Worm (Caenorhabditis elegans) whole organism, L4 larva: ENCODE measurements around the gene C29H12.2.

Experiments
- F26F4.8 ChIP-seq: fragments of 200-800 bp; sonication (Bioruptor generic); conservative IDR thresholded peaks from 2 replicates; pipeline ENCODE4 v1.3.6; 2022; ENCODE audit warnings: missing genetic modification characterization, missing compliant biosample characterization
- F37D6.2 ChIP-seq: sonication (generic microtip); optimal IDR thresholded peaks from 2 replicates; lab custom pipeline; 2016; ENCODE audit warnings: mild to moderate bottlenecking, missing genetic modification characterization, missing compliant biosample characterization
- F44E2.7 ChIP-seq: fragments of 200-800 bp; sonication (Bioruptor generic); IDR thresholded peaks from 2 replicates; pipeline ENCODE4 v2.1.2; 2022; ENCODE audit warnings: missing genetic modification characterization, missing compliant biosample characterization
- F49E8.2 ChIP-seq: sonication (generic microtip); optimal IDR thresholded peaks from 2 replicates; lab custom pipeline; 2016; ENCODE audit warnings: missing compliant biosample characterization, mild to moderate bottlenecking, missing genetic modification characterization, borderline replicate concordance
- R02D3.7 ChIP-seq: fragments of 150-350 bp; sonication (generic microtip); optimal IDR thresholded peaks from 3 replicates; lab custom pipeline; 2014; ENCODE audit warnings: missing biosample characterization, missing genetic modification characterization
- T26A8.4 ChIP-seq: fragments of 200-800 bp; sonication (Bioruptor generic); IDR thresholded peaks from 2 replicates; pipeline ENCODE4 v1.3.6; 2022; ENCODE audit warnings: missing genetic modification characterization, missing compliant biosample characterization
- Y105C5A.15 ChIP-seq: fragments of 200-800 bp; sonication (Bioruptor generic); IDR thresholded peaks from 2 replicates; pipeline ENCODE4 v1.3.6; 2022; ENCODE audit warnings: missing genetic modification characterization, missing compliant biosample characterization
- Y5F2A.4 ChIP-seq: fragments of 200-800 bp; sonication (Bioruptor generic); optimal IDR thresholded peaks from 2 replicates; lab custom pipeline; 2018; ENCODE audit warnings: mild to moderate bottlenecking, missing genetic modification characterization, missing compliant biosample characterization
- Y75B8A.6 ChIP-seq: fragments of 200-800 bp; sonication (Bioruptor generic); IDR thresholded peaks from 2 replicates; pipeline ENCODE4 v1.3.6; 2022; ENCODE audit warnings: missing genetic modification reagents, missing genetic modification characterization, missing compliant biosample characterization
- ZK337.2 ChIP-seq: fragments of 200-800 bp; sonication (Bioruptor generic); IDR thresholded peaks from 2 replicates; pipeline ENCODE4 v1.3.6; 2022; ENCODE audit warnings: missing genetic modification reagents, missing genetic modification characterization, missing compliant biosample characterization
- aha-1 ChIP-seq: fragments of 150-350 bp; peaks from one replicate; lab custom pipeline; 2014; ENCODE audit warnings: missing biosample characterization, missing genetic modification characterization
- ama-1 ChIP-seq: fragments of 150-350 bp; optimal IDR thresholded peaks from 2 replicates; lab custom pipeline; 2014; ENCODE audit warnings: inconsistent platforms, mixed read lengths
- attf-4 ChIP-seq: sonication (generic microtip); optimal IDR thresholded peaks from 3 replicates; lab custom pipeline; 2017; ENCODE audit warnings: missing biosample characterization, missing genetic modification characterization
- ceh-82 ChIP-seq: sonication (generic microtip); optimal IDR thresholded peaks from 2 replicates; lab custom pipeline; 2017; ENCODE audit warnings: missing biosample characterization, missing genetic modification characterization
- daf-19 ChIP-seq: fragments of 200-800 bp; sonication (Bioruptor generic); conservative IDR thresholded peaks from 2 replicates; pipeline ENCODE4 v1.3.6; 2022; ENCODE audit warnings: missing genetic modification characterization, missing compliant biosample characterization
- daf-8 ChIP-seq: fragments of 200-800 bp; sonication (Bioruptor generic); IDR thresholded peaks from 2 replicates; pipeline ENCODE4 v1.3.6; 2022; ENCODE audit warnings: missing genetic modification characterization, missing compliant biosample characterization
- fkh-10 ChIP-seq: fragments of 150-350 bp; optimal IDR thresholded peaks from 2 replicates; lab custom pipeline; 2014; ENCODE audit warnings: missing biosample characterization, missing genetic modification reagents, missing genetic modification characterization
- hif-1 ChIP-seq, 2 experiments: sonication (generic microtip); optimal IDR thresholded peaks; 2 replicates each; lab custom pipeline; 2016 to 2017; ENCODE audit warnings: missing compliant biosample characterization in 2 of 2, missing genetic modification characterization in 2 of 2, missing genetic modification reagents in 2 of 2, missing genotype in 2 of 2, mild to moderate bottlenecking in 1 of 2
- lim-7 ChIP-seq: fragments of 200-800 bp; sonication (Bioruptor generic); IDR thresholded peaks from 2 replicates; pipeline ENCODE4 v1.3.6; 2022; ENCODE audit warnings: missing genetic modification characterization, missing compliant biosample characterization
- lin-13 ChIP-seq: fragments of 150-350 bp; optimal IDR thresholded peaks from 2 replicates; lab custom pipeline; 2014; ENCODE audit warnings: missing biosample characterization, missing genetic modification reagents, missing genetic modification characterization
- lin-29 ChIP-seq: fragments of 200-800 bp; sonication (Bioruptor generic); IDR thresholded peaks from 2 replicates; pipeline ENCODE4 v1.3.6; 2022; ENCODE audit warnings: missing genetic modification reagents, missing genetic modification characterization, missing compliant biosample characterization
- madf-5 ChIP-seq, 2 experiments: fragments of 200-800 bp; sonication (Bioruptor generic); IDR thresholded peaks; 2 replicates each; pipeline ENCODE4 v1.3.6; 2022; ENCODE audit warnings: missing compliant biosample characterization in 2 of 2, missing genetic modification characterization in 2 of 2
- mxl-2 ChIP-seq: fragments of 200-800 bp; sonication (Bioruptor generic); conservative IDR thresholded peaks from 2 replicates; pipeline ENCODE4 v1.3.6; 2022; ENCODE audit warnings: missing genetic modification reagents, missing genetic modification characterization, missing compliant biosample characterization
- nhr-102 ChIP-seq: sonication (generic microtip); optimal IDR thresholded peaks from 2 replicates; lab custom pipeline; 2016; ENCODE audit warnings: mild to moderate bottlenecking, missing genetic modification characterization, moderate library complexity, missing compliant biosample characterization
- nhr-237 ChIP-seq: sonication (generic microtip); optimal IDR thresholded peaks from 2 replicates; lab custom pipeline; 2017; ENCODE audit warnings: missing biosample characterization, missing genetic modification characterization
- nhr-48 ChIP-seq: sonication (generic microtip); optimal IDR thresholded peaks from 2 replicates; lab custom pipeline; 2016; ENCODE audit warnings: mild to moderate bottlenecking, missing genetic modification characterization, missing compliant biosample characterization
- nhr-76 ChIP-seq: fragments of 150-350 bp; optimal IDR thresholded peaks from 2 replicates; lab custom pipeline; 2014; ENCODE audit warnings: missing biosample characterization, missing genetic modification characterization
- pha-4 ChIP-seq, 2 experiments: fragments of 150-350 bp in 1 of 2; fragments of 200-800 bp in 1 of 2; sonication (Bioruptor generic) in 1 of 2; IDR thresholded peaks in 1 of 2; optimal IDR thresholded peaks in 1 of 2; 2 replicates each; pipeline versions ENCODE4 v1.3.6 to Lab custom; 2014 to 2022; ENCODE audit warnings: missing genetic modification characterization in 2 of 2, missing genetic modification reagents in 2 of 2, missing biosample characterization in 1 of 2, missing compliant biosample characterization in 1 of 2
- rbr-2 ChIP-seq: sonication (generic microtip); optimal IDR thresholded peaks from 2 replicates; lab custom pipeline; 2016; ENCODE audit warnings: missing genotype, missing genetic modification characterization, missing compliant biosample characterization
- snpc-4 ChIP-seq: fragments of 150-350 bp; optimal IDR thresholded peaks from 2 replicates; lab custom pipeline; 2014; ENCODE audit warnings: missing biosample characterization, missing genetic modification characterization
- spr-3 ChIP-seq: fragments of 200-800 bp; sonication (Bioruptor generic); optimal IDR thresholded peaks from 2 replicates; lab custom pipeline; 2018; ENCODE audit warnings: mild to moderate bottlenecking, missing genetic modification characterization, missing compliant biosample characterization
- unc-130 ChIP-seq: sonication (generic microtip); optimal IDR thresholded peaks from 2 replicates; lab custom pipeline; 2016; ENCODE audit warnings: missing genetic modification reagents, missing genetic modification characterization, missing compliant biosample characterization
- unc-62 ChIP-seq, 3 experiments: fragments of 150-350 bp in 1 of 3; sonication (generic microtip); optimal IDR thresholded peaks in 2 of 3; peaks in 1 of 3; 1 replicate in 1 of 3; 2 replicates in 2 of 3; lab custom pipeline; 2014 to 2017; ENCODE audit warnings: missing biosample characterization in 3 of 3, missing genetic modification characterization in 3 of 3, missing genetic modification reagents in 3 of 3, missing genotype in 1 of 3
- zfp-2 ChIP-seq: sonication (generic microtip); optimal IDR thresholded peaks from 2 replicates; lab custom pipeline; 2016; ENCODE audit warnings: mild to moderate bottlenecking, missing genetic modification characterization, missing compliant biosample characterization
- zip-11 ChIP-seq: fragments of 200-800 bp; sonication (Bioruptor generic); IDR thresholded peaks from 2 replicates; pipeline ENCODE4 v1.3.6; 2022; ENCODE audit warnings: missing genetic modification characterization, missing compliant biosample characterization
- ztf-11 ChIP-seq: fragments of 150-350 bp; optimal IDR thresholded peaks from 2 replicates; lab custom pipeline; 2014; ENCODE audit warnings: missing biosample characterization, missing genetic modification characterization

C29H12.2 gene

ce11 chrII:6101475-6101874, 22.1 kb upstream of the C29H12.2 start:
- TF ChIP-seq Y75B8A.6 (GFP tag; lab: Robert Waterston, UW) (no peak), pha-4 (GFP tag; IDR thresholded peaks at IDR 0.05; lab: Robert Waterston, UW) (no peak), pha-4 (tag; optimal IDR thresholded peaks at IDR 0.05; lab: Kevin White, UChicago) (no peak), rbr-2 (tag; lab: Kevin White, UChicago) (no peak), lin-13 (GFP tag; lab: Kevin White, UChicago) (no peak), lin-29 (GFP tag; lab: Robert Waterston, UW) (no peak), nhr-48 (tag; lab: Kevin White, UChicago) (no peak), Y5F2A.4 (GFP tag; lab: Kevin White, UChicago) (no peak), nhr-237 (tag; lab: Kevin White, UChicago) (no peak), ama-1 (no peak), ceh-82 (tag; lab: Kevin White, UChicago) (no peak), daf-8 (GFP tag; lab: Robert Waterston, UW) (no peak), madf-5 (GFP tag; IDR thresholded peaks at IDR 0.05; lab: Robert Waterston, UW) (no peak), ztf-11 (no peak), T26A8.4 (GFP tag; lab: Robert Waterston, UW) (no peak), fkh-10 (GFP tag; lab: Kevin White, UChicago) (no peak), nhr-102 (tag; lab: Kevin White, UChicago) (no peak), zip-11 (GFP tag; lab: Robert Waterston, UW) (no peak), mxl-2 (no peak), ZK337.2 (no peak), daf-19 (GFP tag; lab: Robert Waterston, UW) (no peak)
- TF ChIP-seq, all 104 proteins: peak for 0

- TF ChIP-seq F37D6.2 (tag; lab: Kevin White, UChicago) (no peak), F44E2.7 (GFP tag; lab: Robert Waterston, UW) (no peak), unc-62 (GFP tag; optimal IDR thresholded peaks at IDR 0.05 in 1 of 2; lab: Kevin White, UChicago) (peak in 1 of 2 experiments; percentile 94), unc-62 (tag; optimal IDR thresholded peaks at IDR 0.05; lab: Kevin White, UChicago) (no peak), F49E8.2 (tag; lab: Kevin White, UChicago) (no peak)
These were observed 19.6 kb upstream of the C29H12.2 start for ce11 chrII:6103986-6104385.

- TF ChIP-seq zfp-2 (tag; lab: Kevin White, UChicago) (no peak), snpc-4 (tag; lab: Kevin White, UChicago) (no peak), aha-1 (tag; lab: Kevin White, UChicago) (peak; percentile 90)
These were observed 15.8 kb upstream of the C29H12.2 start for ce11 chrII:6107773-6108172.

ce11 chrII:6109989-6110388, 13.6 kb upstream of the C29H12.2 start:
- TF ChIP-seq hif-1 (tag; optimal IDR thresholded peaks at IDR 0.05; lab: Kevin White, UChicago) (no peak), R02D3.7 (tag; lab: Kevin White, UChicago) (no peak), Y105C5A.15 (GFP tag; lab: Robert Waterston, UW) (no peak), attf-4 (no peak), unc-62 (GFP tag; optimal IDR thresholded peaks at IDR 0.05 in 1 of 2; lab: Kevin White, UChicago) (no peak), unc-62 (tag; optimal IDR thresholded peaks at IDR 0.05; lab: Kevin White, UChicago) (no peak), nhr-76 (tag; lab: Kevin White, UChicago) (no peak), F26F4.8 (GFP tag; lab: Robert Waterston, UW) (no peak), nhr-237 (tag; lab: Kevin White, UChicago) (no peak), unc-130 (GFP tag; lab: Kevin White, UChicago) (no peak), snpc-4 (tag; lab: Kevin White, UChicago) (no peak), spr-3 (GFP tag; lab: Kevin White, UChicago) (no peak), fkh-10 (GFP tag; lab: Kevin White, UChicago) (no peak), lim-7 (GFP tag; lab: Robert Waterston, UW) (no peak)
